Worm (Caenorhabditis elegans) whole organism, L3 larva: ENCODE data around the gene ZC504.1.

Experiments used
- R02D3.7 ChIP-seq: fragments of 150-350 bp; optimal IDR thresholded peaks from 2 replicates; lab custom pipeline; 2014; ENCODE audit warnings: missing biosample characterization, missing genetic modification characterization
- ZK546.5 ChIP-seq: sonication (generic microtip); optimal IDR thresholded peaks from 2 replicates; lab custom pipeline; 2017; ENCODE audit warnings: missing biosample characterization, missing genetic modification characterization
- aly-2 ChIP-seq: fragments of 150-350 bp; optimal IDR thresholded peaks from 2 replicates; lab custom pipeline; 2014; ENCODE audit warnings: missing biosample characterization, missing genetic modification characterization
- ceh-16 ChIP-seq: sonication (generic microtip); optimal IDR thresholded peaks from 2 replicates; lab custom pipeline; 2017; ENCODE audit warnings: missing biosample characterization, missing genetic modification characterization
- ceh-28 ChIP-seq: fragments of 150-350 bp; optimal IDR thresholded peaks from 2 replicates; lab custom pipeline; 2014; ENCODE audit warnings: missing biosample characterization, missing genetic modification reagents, missing genetic modification characterization
- ceh-9 ChIP-seq: sonication (generic microtip); optimal IDR thresholded peaks from 2 replicates; lab custom pipeline; 2018; ENCODE audit warnings: missing biosample characterization, missing genetic modification characterization
- daf-12 ChIP-seq: fragments of 150-350 bp; optimal IDR thresholded peaks from 2 replicates; lab custom pipeline; 2014; ENCODE audit warnings: missing biosample characterization, missing genetic modification reagents, missing genetic modification characterization
- egl-27 ChIP-seq: sonication (generic microtip); optimal IDR thresholded peaks from 4 replicates; lab custom pipeline; 2017; ENCODE audit warnings: missing biosample characterization, missing genetic modification reagents, missing genetic modification characterization
- egl-5 ChIP-seq: fragments of 150-350 bp; optimal IDR thresholded peaks from 2 replicates; lab custom pipeline; 2017; ENCODE audit warnings: missing biosample characterization, missing genetic modification reagents, missing genetic modification characterization, inconsistent platforms
- elt-2 ChIP-seq: sonication (generic microtip); optimal IDR thresholded peaks from 2 replicates; lab custom pipeline; 2016; ENCODE audit warnings: missing genetic modification reagents, mild to moderate bottlenecking, missing genetic modification characterization, missing compliant biosample characterization
- fkh-10 ChIP-seq: sonication (generic microtip); optimal IDR thresholded peaks from 2 replicates; lab custom pipeline; 2017; ENCODE audit warnings: missing biosample characterization, missing genetic modification reagents, missing genetic modification characterization
- fos-1 ChIP-seq: fragments of 150-350 bp; optimal IDR thresholded peaks from 2 replicates; lab custom pipeline; 2014; ENCODE audit warnings: missing biosample characterization, missing genetic modification characterization
- hmg-11 ChIP-seq: sonication (generic microtip); optimal IDR thresholded peaks from 2 replicates; lab custom pipeline; 2016; ENCODE audit warnings: missing genetic modification characterization, missing compliant biosample characterization
- jun-1 ChIP-seq: fragments of 150-350 bp; optimal IDR thresholded peaks from 2 replicates; lab custom pipeline; 2014; ENCODE audit warnings: missing biosample characterization, missing genetic modification reagents, missing genetic modification characterization
- lin-15B ChIP-seq: fragments of 150-350 bp; optimal IDR thresholded peaks from 2 replicates; lab custom pipeline; 2014; ENCODE audit warnings: missing biosample characterization, missing genetic modification characterization
- lin-39 ChIP-seq: fragments of 150-350 bp; optimal IDR thresholded peaks from 2 replicates; lab custom pipeline; 2018; ENCODE audit warnings: missing biosample characterization, missing genetic modification reagents, missing genetic modification characterization
- lsy-12 ChIP-seq: sonication (generic microtip); optimal IDR thresholded peaks from 2 replicates; lab custom pipeline; 2016; ENCODE audit warnings: mild to moderate bottlenecking, missing genetic modification characterization, missing compliant biosample characterization
- mdl-1 ChIP-seq: fragments of 150-350 bp; optimal IDR thresholded peaks from 2 replicates; lab custom pipeline; 2014; ENCODE audit warnings: missing biosample characterization, missing genetic modification characterization
- nfya-1 ChIP-seq: sonication (generic microtip); optimal IDR thresholded peaks from 2 replicates; lab custom pipeline; 2017; ENCODE audit warnings: missing genetic modification characterization, mild to moderate bottlenecking, missing compliant biosample characterization, antibody characterized with exemption, moderate library complexity; ENCODE audit not compliant: insufficient read depth
- nhr-11 ChIP-seq: fragments of 150-350 bp; optimal IDR thresholded peaks from 2 replicates; lab custom pipeline; 2014; ENCODE audit warnings: missing biosample characterization, missing genetic modification characterization
- nhr-12 ChIP-seq: fragments of 150-350 bp; optimal IDR thresholded peaks from 2 replicates; lab custom pipeline; 2014; ENCODE audit warnings: missing biosample characterization, missing genetic modification characterization
- nhr-23 ChIP-seq: fragments of 150-350 bp; optimal IDR thresholded peaks from 2 replicates; lab custom pipeline; 2014; ENCODE audit warnings: missing biosample characterization, missing genetic modification reagents, missing genetic modification characterization
- nhr-25 ChIP-seq: sonication (generic microtip); optimal IDR thresholded peaks from 2 replicates; lab custom pipeline; 2017; ENCODE audit warnings: missing biosample characterization, missing genetic modification characterization
- nhr-43 ChIP-seq: sonication (generic microtip); optimal IDR thresholded peaks from 2 replicates; lab custom pipeline; 2016; ENCODE audit warnings: mild to moderate bottlenecking, missing genetic modification characterization, missing compliant biosample characterization; ENCODE audit not compliant: poor library complexity, severe bottlenecking
- nhr-67 ChIP-seq: fragments of 150-350 bp; optimal IDR thresholded peaks from 2 replicates; lab custom pipeline; 2014; ENCODE audit warnings: missing biosample characterization, missing genetic modification characterization
- nhr-77 ChIP-seq: fragments of 150-350 bp; optimal IDR thresholded peaks from 2 replicates; lab custom pipeline; 2014; ENCODE audit warnings: missing biosample characterization, missing genetic modification characterization
- pha-4 ChIP-seq: fragments of 150-350 bp; optimal IDR thresholded peaks from 2 replicates; lab custom pipeline; 2014; ENCODE audit warnings: missing biosample characterization, missing genetic modification reagents, missing genetic modification characterization
- pqm-1 ChIP-seq: fragments of 150-350 bp; optimal IDR thresholded peaks from 2 replicates; lab custom pipeline; 2017; ENCODE audit warnings: missing biosample characterization, missing genetic modification characterization, inconsistent platforms
- snpc-4 ChIP-seq: fragments of 150-350 bp; optimal IDR thresholded peaks from 2 replicates; lab custom pipeline; 2014; ENCODE audit warnings: missing biosample characterization, missing genetic modification characterization
- unc-62 ChIP-seq: fragments of 150-350 bp; sonication (generic microtip); optimal IDR thresholded peaks from 4 replicates; lab custom pipeline; 2014; ENCODE audit warnings: missing biosample characterization, missing genetic modification reagents, missing genetic modification characterization
- ztf-11 ChIP-seq: fragments of 150-350 bp; optimal IDR thresholded peaks from 2 replicates; lab custom pipeline; 2014; ENCODE audit warnings: missing biosample characterization, missing genetic modification characterization
- ztf-4 ChIP-seq: fragments of 150-350 bp; optimal IDR thresholded peaks from 2 replicates; lab custom pipeline; 2014; ENCODE audit warnings: missing biosample characterization, missing genetic modification characterization

The ZC504.1 gene

DNA sequence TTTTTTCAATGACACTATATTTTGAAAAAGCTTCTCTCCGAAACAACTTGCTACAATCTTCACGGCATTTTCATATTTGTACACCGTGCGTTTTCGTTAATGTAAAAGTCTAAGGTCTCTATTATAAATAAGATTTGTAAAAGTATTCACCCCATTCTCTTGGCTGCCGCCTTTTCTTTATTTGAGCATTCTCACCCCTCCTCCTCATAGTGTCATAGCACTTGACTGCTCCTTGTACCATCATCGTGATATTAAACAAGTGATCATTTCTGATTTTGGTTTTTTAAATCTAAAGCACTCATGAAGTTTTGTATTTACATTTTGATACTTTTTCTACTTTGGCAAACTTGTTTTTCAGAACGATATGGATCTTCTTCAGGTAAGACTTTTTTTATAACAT lies at the start of gene ZC504.1:
TSS of gene ZC504.1 (plus strand) at position 301 of the 400 bp plus-strand sequence.
- no peak for TF ChIP-seq pqm-1 (tag; lab: Kevin White, UChicago)
- TF ChIP-seq nfya-1 = no peak
- TF ChIP-seq snpc-4 (tag; lab: Kevin White, UChicago) = no peak
- no peak for TF ChIP-seq jun-1
- no peak for TF ChIP-seq hmg-11 (tag; lab: Kevin White, UChicago)

DNA sequence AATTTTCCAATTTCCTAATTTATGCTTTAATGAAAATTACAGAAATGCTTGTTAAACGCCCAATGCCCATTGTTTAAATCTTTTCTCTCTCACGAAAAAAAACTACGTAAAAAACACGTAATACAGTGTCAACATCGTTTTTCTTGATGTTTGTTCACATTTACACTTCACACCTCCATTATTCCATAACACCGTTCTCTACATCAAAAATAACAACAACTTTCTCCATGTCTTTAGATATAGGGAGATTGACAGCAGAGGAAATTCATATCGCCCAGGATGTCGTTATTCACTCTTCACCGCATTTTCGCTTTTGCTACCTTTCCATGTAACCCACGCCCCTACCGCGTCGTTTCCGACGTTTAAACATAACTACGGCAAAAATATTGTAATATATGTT lies 48.9 kb upstream of the ZC504.1 start, which contains the start of gene efhc-1:
TSS of gene efhc-1 (plus strand) at position 301 of the 400 bp plus-strand sequence.
- no peak for TF ChIP-seq ceh-28 (tag; lab: Kevin White, UChicago)
- TF ChIP-seq ceh-16 (tag; lab: Kevin White, UChicago) = no peak
- no peak for TF ChIP-seq egl-5
- no peak for TF ChIP-seq nhr-12 (tag; lab: Kevin White, UChicago)
- TF ChIP-seq snpc-4 (tag; lab: Kevin White, UChicago) = no peak
- TF ChIP-seq aly-2 (tag; lab: Kevin White, UChicago) = no peak
- no peak for TF ChIP-seq ztf-11
- no peak for TF ChIP-seq nhr-77 (tag; lab: Kevin White, UChicago)
- TF ChIP-seq daf-12 = no peak
- TF ChIP-seq nhr-23 (tag; lab: Kevin White, UChicago) = no peak
- TF ChIP-seq nfya-1 = no peak
- no peak for TF ChIP-seq fos-1 (tag; lab: Kevin White, UChicago)
- no peak for TF ChIP-seq ceh-9 (tag; lab: Kevin White, UChicago)
- TF ChIP-seq egl-27 (tag; lab: Kevin White, UChicago) = no peak
- no peak for TF ChIP-seq nhr-43 (tag; lab: Kevin White, UChicago)

- TF ChIP-seq nfya-1 (peak; percentile 49), egl-27 (tag; lab: Kevin White, UChicago) (no peak), daf-12 (no peak), nhr-23 (tag; lab: Kevin White, UChicago) (peak; percentile 21), snpc-4 (tag; lab: Kevin White, UChicago) (peak; percentile 23), hmg-11 (tag; lab: Kevin White, UChicago) (peak; percentile 45), pha-4 (tag; lab: Kevin White, UChicago) (peak; percentile 36)
Measured at ce11 chrX:10372556-10372955, 34.4 kb upstream of the ZC504.1 start, which contains the start of gene Y49A10A.2. Gene Y49A10A.2, minus strand, starts transcription at chrX:10372664.

DNA sequence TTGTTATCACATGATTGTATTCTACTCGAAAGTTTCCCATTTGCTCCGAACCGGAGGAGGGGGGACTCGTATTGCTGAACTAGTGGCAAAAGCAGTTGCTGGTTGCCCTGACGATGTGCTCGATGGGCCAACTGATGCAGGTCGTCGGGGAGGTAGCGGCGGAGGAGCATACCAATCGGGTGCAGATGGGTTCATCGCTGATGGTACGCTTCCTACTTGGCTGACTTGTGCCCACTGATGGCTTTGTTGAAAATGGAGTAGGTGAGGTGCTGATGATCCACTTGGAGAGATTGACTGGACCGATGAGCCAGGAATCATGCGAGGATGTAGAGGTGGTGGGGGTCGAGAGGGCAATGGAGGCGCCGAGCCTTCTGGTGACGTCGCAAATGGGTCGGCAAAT lies 33.4 kb upstream of the ZC504.1 start:
- no peak for TF ChIP-seq nhr-43 (tag; lab: Kevin White, UChicago)
- no peak for TF ChIP-seq mdl-1
- TF ChIP-seq nhr-67 (tag; lab: Kevin White, UChicago) = no peak
- no peak for TF ChIP-seq R02D3.7 (tag; lab: Kevin White, UChicago)
- no peak for TF ChIP-seq fkh-10 (GFP tag; lab: Kevin White, UChicago)
- TF ChIP-seq elt-2 (tag; lab: Kevin White, UChicago) = no peak
- no peak for TF ChIP-seq ceh-16 (tag; lab: Kevin White, UChicago)
- TF ChIP-seq lin-39 (tag; lab: Kevin White, UChicago) = no peak
- TF ChIP-seq lin-15B = no peak
- TF ChIP-seq aly-2 (tag; lab: Kevin White, UChicago) = no peak
- TF ChIP-seq pha-4 (tag; lab: Kevin White, UChicago) = no peak
- TF ChIP-seq nhr-11 = no peak

DNA sequence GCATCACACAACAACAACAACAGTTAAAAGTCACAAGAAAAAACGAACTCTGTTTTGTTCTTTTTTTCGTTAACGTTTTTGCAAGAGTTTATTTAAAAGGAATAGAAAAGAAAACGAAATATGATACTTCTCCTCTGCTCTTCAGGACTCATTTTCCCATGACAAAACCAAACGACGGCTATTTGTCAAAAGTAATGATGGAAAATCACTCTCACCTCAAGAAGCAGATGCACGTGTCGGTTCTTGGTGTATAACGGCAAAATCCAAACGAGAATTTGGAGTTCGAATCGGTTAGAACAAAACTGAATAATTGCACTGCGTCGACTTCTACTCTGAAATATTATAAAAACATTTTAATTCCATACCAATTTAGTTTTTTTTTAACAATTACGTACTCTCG lies 30.0 kb upstream of the ZC504.1 start:
- TF ChIP-seq nhr-11 (no peak), ztf-4 (tag; lab: Kevin White, UChicago) (no peak), nhr-77 (tag; lab: Kevin White, UChicago) (no peak), ZK546.5 (tag; lab: Kevin White, UChicago) (no peak), unc-62 (GFP tag; lab: Kevin White, UChicago) (no peak), ceh-16 (tag; lab: Kevin White, UChicago) (no peak), elt-2 (tag; lab: Kevin White, UChicago) (no peak), nhr-25 (tag; lab: Kevin White, UChicago) (no peak), ceh-28 (tag; lab: Kevin White, UChicago) (no peak), egl-5 (no peak), lsy-12 (no peak)
